Worm (Caenorhabditis elegans) whole organism, midembryonic: ENCODE measurements around the gene col-42.

Experiments used
- cog-1 ChIP-seq: sonication (generic microtip); optimal IDR thresholded peaks from 2 replicates; lab custom pipeline; 2016; ENCODE audit warnings: missing genetic modification characterization, missing compliant biosample characterization
- flt-1 ChIP-seq: fragments of 200-800 bp; sonication (Bioruptor generic); IDR thresholded peaks from 2 replicates; pipeline ENCODE4 v1.3.6; 2022; ENCODE audit warnings: missing genetic modification characterization, missing compliant biosample characterization
- klf-2 ChIP-seq: fragments of 200-800 bp; sonication (Bioruptor generic); conservative IDR thresholded peaks from 2 replicates; pipeline ENCODE4 v1.3.6; 2022; ENCODE audit warnings: missing genetic modification reagents, missing genetic modification characterization, missing compliant biosample characterization
- ref-1 ChIP-seq: fragments of 200-800 bp; sonication (Bioruptor generic); conservative IDR thresholded peaks from 2 replicates; pipeline ENCODE4 v1.3.6; 2022; ENCODE audit warnings: missing genetic modification reagents, missing genetic modification characterization, missing compliant biosample characterization
- ztf-23 ChIP-seq: fragments of 200-800 bp; sonication (Bioruptor generic); IDR thresholded peaks from 2 replicates; pipeline ENCODE4 v1.3.6; 2022; ENCODE audit warnings: missing genetic modification reagents, missing genetic modification characterization, missing compliant biosample characterization

- peak; percentile 71 for TF ChIP-seq cog-1 (tag; lab: Kevin White, UChicago)
- no peak for TF ChIP-seq ref-1 (GFP tag; lab: Robert Waterston, UW)
- TF ChIP-seq flt-1 (GFP tag; lab: Robert Waterston, UW), result 0 out of 2 replicates have a peak, but pooled peaks have one; percentile 55
- TF ChIP-seq ztf-23 (GFP tag; lab: Robert Waterston, UW), result no peak
- TF ChIP-seq klf-2 (GFP tag; lab: Robert Waterston, UW), result no peak
Observed at ce11 chrV:18589585-18589984, 48.7 kb upstream of the col-42 start.
